Worm (Caenorhabditis elegans) whole organism, L2 larva: ENCODE measurements around the gene F22E5.13.

Source experiments
- blmp-1 ChIP-seq: sonication (generic microtip); optimal IDR thresholded peaks from 2 replicates; lab custom pipeline; 2017; ENCODE audit warnings: missing genetic modification characterization, mild to moderate bottlenecking, missing compliant biosample characterization, antibody characterized with exemption, moderate library complexity; ENCODE audit not compliant: insufficient read depth
- ceh-82 ChIP-seq: fragments of 150-350 bp; optimal IDR thresholded peaks from 2 replicates; lab custom pipeline; 2014; ENCODE audit warnings: missing biosample characterization, missing genetic modification characterization
- elt-3 ChIP-seq: sonication (generic microtip); optimal IDR thresholded peaks from 2 replicates; lab custom pipeline; 2017; ENCODE audit warnings: missing biosample characterization, missing genetic modification characterization
- lsy-2 ChIP-seq, 2 experiments: fragments of 150-350 bp in 1 of 2; sonication (generic microtip) in 1 of 2; optimal IDR thresholded peaks; 2 replicates each; lab custom pipeline; 2014 to 2017; ENCODE audit warnings: missing biosample characterization in 2 of 2, missing genetic modification characterization in 2 of 2
- mdl-1 ChIP-seq, 2 experiments: fragments of 150-350 bp in 1 of 2; sonication (generic microtip) in 1 of 2; optimal IDR thresholded peaks; 2 replicates each; lab custom pipeline; 2017; ENCODE audit warnings: missing biosample characterization in 2 of 2, missing genetic modification characterization in 2 of 2
- nhr-23 ChIP-seq: fragments of 150-350 bp; optimal IDR thresholded peaks from 2 replicates; lab custom pipeline; 2014; ENCODE audit warnings: missing biosample characterization, missing genetic modification reagents, missing genetic modification characterization
- sma-9 ChIP-seq, 2 experiments: fragments of 150-350 bp in 1 of 2; sonication (generic microtip) in 1 of 2; optimal IDR thresholded peaks; 2 replicates each; lab custom pipeline; 2014 to 2016; ENCODE audit warnings: missing genetic modification characterization in 2 of 2, mild to moderate bottlenecking in 1 of 2, missing biosample characterization in 1 of 2, missing compliant biosample characterization in 1 of 2, missing genetic modification reagents in 1 of 2, moderate library complexity in 1 of 2
- ztf-1 ChIP-seq: fragments of 200-800 bp; sonication (Bioruptor generic); conservative IDR thresholded peaks from 2 replicates; pipeline ENCODE4 v1.3.6; 2022; ENCODE audit warnings: missing genetic modification characterization, missing compliant biosample characterization

ce11 chrII:2638062-2638461, 11.4 kb downstream of the F22E5.13 start, which contains the start of gene F22E5.9:
- TF ChIP-seq ztf-1 (GFP tag; lab: Robert Waterston, UW) (no peak), elt-3 (tag; lab: Kevin White, UChicago) (no peak), blmp-1 (no peak), mdl-1 (tag; optimal IDR thresholded peaks at IDR 0.05; lab: Kevin White, UChicago) (no peak), nhr-23 (no peak), sma-9 (GFP tag; optimal IDR thresholded peaks at IDR 0.05; lab: Kevin White, UChicago) (no peak), sma-9 (tag; optimal IDR thresholded peaks at IDR 0.05; lab: Kevin White, UChicago) (no peak), lsy-2 (tag; optimal IDR thresholded peaks at IDR 0.05; lab: Kevin White, UChicago) (no peak), ceh-82 (tag; lab: Kevin White, UChicago) (no peak)
